Worm (Caenorhabditis elegans) whole organism, L1 larva: Measurements from ENCODE around the gene lsm-3.

Experiments used
- C16A3.4 ChIP-seq: fragments of 150-350 bp; optimal IDR thresholded peaks from 2 replicates; lab custom pipeline; 2014; ENCODE audit warnings: missing biosample characterization, missing genetic modification characterization
- C34B4.2 ChIP-seq: sonication (generic microtip); optimal IDR thresholded peaks from 2 replicates; lab custom pipeline; 2017; ENCODE audit warnings: mild to moderate bottlenecking, missing genetic modification characterization, missing compliant biosample characterization
- aha-1 ChIP-seq: fragments of 150-350 bp; optimal IDR thresholded peaks from 2 replicates; lab custom pipeline; 2014; ENCODE audit warnings: missing biosample characterization, missing genetic modification characterization
- ama-1 ChIP-seq: fragments of 150-350 bp; optimal IDR thresholded peaks from 2 replicates; lab custom pipeline; 2014
- ceh-82 ChIP-seq, 3 experiments: fragments of 150-350 bp in 1 of 3; sonication (generic microtip) in 2 of 3; optimal IDR thresholded peaks; 2 replicates each; lab custom pipeline; 2014 to 2017; ENCODE audit warnings: missing biosample characterization in 3 of 3, missing genetic modification characterization in 3 of 3
- ceh-90 ChIP-seq: sonication (generic microtip); optimal IDR thresholded peaks from 2 replicates; lab custom pipeline; 2016; ENCODE audit warnings: missing genetic modification characterization, missing compliant biosample characterization
- dsc-1 ChIP-seq: sonication (generic microtip); optimal IDR thresholded peaks from 2 replicates; lab custom pipeline; 2016; ENCODE audit warnings: mild to moderate bottlenecking, missing genetic modification characterization, missing compliant biosample characterization
- efl-1 ChIP-seq, 4 experiments: fragments of 150-350 bp; optimal IDR thresholded peaks in 3 of 4; peaks in 1 of 4; 1 replicate in 1 of 4; 2 replicates in 3 of 4; lab custom pipeline; 2014; ENCODE audit warnings: missing biosample characterization in 2 of 4, missing genetic modification characterization in 2 of 4, missing genetic modification reagents in 2 of 4
- egl-13 ChIP-seq: sonication (generic microtip); optimal IDR thresholded peaks from 2 replicates; lab custom pipeline; 2016; ENCODE audit warnings: missing genotype, missing genetic modification reagents, missing genetic modification characterization, missing compliant biosample characterization
- egl-27 ChIP-seq, 2 experiments: fragments of 150-350 bp in 1 of 2; sonication (generic microtip); optimal IDR thresholded peaks; 3 replicates each; lab custom pipeline; 2017 to 2018; ENCODE audit warnings: missing biosample characterization in 2 of 2, missing genetic modification characterization in 2 of 2, missing genetic modification reagents in 2 of 2
- elt-2 ChIP-seq: sonication (generic microtip); optimal IDR thresholded peaks from 2 replicates; lab custom pipeline; 2016; ENCODE audit warnings: missing genetic modification characterization, mild to moderate bottlenecking, inconsistent platforms, missing compliant biosample characterization, missing genetic modification reagents
- fkh-10 ChIP-seq: sonication (generic microtip); optimal IDR thresholded peaks from 2 replicates; lab custom pipeline; 2017; ENCODE audit warnings: missing biosample characterization, missing genetic modification reagents, missing genetic modification characterization
- fos-1 ChIP-seq: fragments of 150-350 bp; optimal IDR thresholded peaks from 2 replicates; lab custom pipeline; 2014; ENCODE audit warnings: missing biosample characterization, missing genetic modification characterization
- hlh-17 ChIP-seq: fragments of 200-800 bp; sonication (Bioruptor generic); optimal IDR thresholded peaks from 2 replicates; lab custom pipeline; 2018; ENCODE audit warnings: missing genetic modification characterization, mild to moderate bottlenecking, missing compliant biosample characterization, moderate library complexity, borderline replicate concordance
- isw-1 ChIP-seq: fragments of 200-800 bp; sonication (Bioruptor generic); IDR thresholded peaks from 2 replicates; pipeline ENCODE4 v1.3.6; 2022; ENCODE audit warnings: missing genetic modification characterization, missing compliant biosample characterization
- jun-1 ChIP-seq: fragments of 150-350 bp; optimal IDR thresholded peaks from 2 replicates; lab custom pipeline; 2014; ENCODE audit warnings: missing biosample characterization, missing genetic modification reagents, missing genetic modification characterization
- lin-13 ChIP-seq: fragments of 150-350 bp; optimal IDR thresholded peaks from 2 replicates; lab custom pipeline; 2014; ENCODE audit warnings: missing biosample characterization, missing genetic modification reagents, missing genetic modification characterization
- lin-14 ChIP-seq: fragments of 200-800 bp; sonication (Bioruptor generic); optimal IDR thresholded peaks from 2 replicates; lab custom pipeline; 2018; ENCODE audit warnings: mild to moderate bottlenecking, missing genetic modification characterization, moderate library complexity, missing compliant biosample characterization
- lin-35 ChIP-seq, 2 experiments: fragments of 150-350 bp; optimal IDR thresholded peaks; 2 replicates each; lab custom pipeline; 2014; ENCODE audit warnings: missing biosample characterization in 2 of 2, missing genetic modification characterization in 2 of 2, missing genetic modification reagents in 2 of 2
- lir-3 ChIP-seq: sonication (generic microtip); optimal IDR thresholded peaks from 2 replicates; lab custom pipeline; 2016; ENCODE audit warnings: mild to moderate bottlenecking, missing genetic modification characterization, moderate library complexity, missing compliant biosample characterization; ENCODE audit not compliant: poor library complexity
- mdl-1 ChIP-seq, 2 experiments: fragments of 150-350 bp; optimal IDR thresholded peaks; 2 replicates each; lab custom pipeline; 2014 to 2017; ENCODE audit warnings: missing biosample characterization in 2 of 2, missing genetic modification characterization in 2 of 2, inconsistent platforms in 1 of 2
- mep-1 ChIP-seq: fragments of 150-350 bp; optimal IDR thresholded peaks from 2 replicates; lab custom pipeline; 2014; ENCODE audit warnings: missing biosample characterization, missing genetic modification characterization
- nhr-19 ChIP-seq: fragments of 200-800 bp; sonication (Bioruptor generic); conservative IDR thresholded peaks from 2 replicates; pipeline ENCODE4 v1.3.6; 2022; ENCODE audit warnings: missing genetic modification characterization, missing compliant biosample characterization
- nhr-20 ChIP-seq: sonication (generic microtip); optimal IDR thresholded peaks from 2 replicates; lab custom pipeline; 2016; ENCODE audit warnings: mild to moderate bottlenecking, missing genetic modification characterization, missing compliant biosample characterization
- nhr-237 ChIP-seq: fragments of 150-350 bp; optimal IDR thresholded peaks from 2 replicates; lab custom pipeline; 2014; ENCODE audit warnings: missing biosample characterization, missing genetic modification characterization
- nhr-84 ChIP-seq: sonication (generic microtip); optimal IDR thresholded peaks from 2 replicates; lab custom pipeline; 2017; ENCODE audit warnings: missing biosample characterization, missing genetic modification characterization
- nhr-90 ChIP-seq: sonication (generic microtip); optimal IDR thresholded peaks from 2 replicates; lab custom pipeline; 2016; ENCODE audit warnings: mild to moderate bottlenecking, missing genetic modification characterization, missing compliant biosample characterization; ENCODE audit not compliant: poor library complexity
- skn-1 ChIP-seq: fragments of 150-350 bp; optimal IDR thresholded peaks from 2 replicates; lab custom pipeline; 2014; ENCODE audit warnings: missing biosample characterization, missing genetic modification characterization
- snu-23 ChIP-seq: sonication (generic microtip); optimal IDR thresholded peaks from 2 replicates; lab custom pipeline; 2016; ENCODE audit warnings: missing genetic modification characterization, missing compliant biosample characterization
- sptf-1 ChIP-seq: fragments of 150-350 bp; optimal IDR thresholded peaks from 2 replicates; lab custom pipeline; 2014; ENCODE audit warnings: missing biosample characterization, missing genetic modification characterization
- tlp-1 ChIP-seq: fragments of 150-350 bp; optimal IDR thresholded peaks from 2 replicates; lab custom pipeline; 2014; ENCODE audit warnings: missing biosample characterization, missing genetic modification characterization
- unc-30 ChIP-seq: sonication (generic microtip); optimal IDR thresholded peaks from 2 replicates; lab custom pipeline; 2017; ENCODE audit warnings: missing biosample characterization, missing genetic modification characterization
- ztf-4 ChIP-seq: fragments of 150-350 bp; optimal IDR thresholded peaks from 2 replicates; lab custom pipeline; 2014; ENCODE audit warnings: missing biosample characterization, missing genetic modification characterization

The lsm-3 gene

ce11 chrIV:13386903-13387302 lies at the start of gene lsm-3:
Gene lsm-3 (plus strand): TSS chrIV:13387203.
- TF ChIP-seq fos-1 (tag; lab: Kevin White, UChicago) (no peak), nhr-20 (no peak), dsc-1 (tag; lab: Kevin White, UChicago) (no peak), lin-14 (GFP tag; lab: Kevin White, UChicago) (no peak), egl-13 (no peak), ztf-4 (no peak), ceh-90 (tag; lab: Kevin White, UChicago) (no peak), ceh-82 (tag; optimal IDR thresholded peaks at IDR 0.05; lab: Kevin White, UChicago) (no peak), nhr-19 (GFP tag; lab: Robert Waterston, UW) (no peak), lin-13 (GFP tag; lab: Kevin White, UChicago) (no peak), egl-27 (tag; optimal IDR thresholded peaks at IDR 0.05; lab: Kevin White, UChicago) (no peak), C34B4.2 (tag; lab: Kevin White, UChicago) (no peak), ama-1 (lab: Kevin White, UChicago) (no peak), skn-1 (tag; lab: Kevin White, UChicago) (no peak), unc-30 (no peak), fkh-10 (GFP tag; lab: Kevin White, UChicago) (no peak)
- TF ChIP-seq, all 84 proteins: peak for 0

ce11 chrIV:13342555-13342954 lies 44.4 kb upstream of the lsm-3 start, which contains the start of gene W02A2.5:
Gene W02A2.5 (plus strand): TSS chrIV:13342855.
- TF ChIP-seq mep-1 (tag; lab: Kevin White, UChicago) (no peak), nhr-19 (GFP tag; lab: Robert Waterston, UW) (no peak), efl-1 (optimal IDR thresholded peaks at IDR 0.05; lab: Kevin White, UChicago) (no peak), efl-1 (GFP tag; optimal IDR thresholded peaks at IDR 0.05 in 1 of 2; lab: Kevin White, UChicago) (peak in 1 of 2 experiments; percentile 43), egl-13 (no peak), nhr-237 (tag; lab: Kevin White, UChicago) (no peak)

ce11 chrIV:13346078-13346477 lies 40.9 kb upstream of the lsm-3 start:
- TF ChIP-seq elt-2 (tag; lab: Kevin White, UChicago) (peak; percentile 62), ama-1 (lab: Kevin White, UChicago) (no peak), lin-35 (GFP tag; optimal IDR thresholded peaks at IDR 0.05; lab: Kevin White, UChicago) (peak in 1 of 2 experiments; percentile 53), nhr-20 (peak; percentile 30), jun-1 (tag; lab: Kevin White, UChicago) (peak; percentile 75), mdl-1 (tag; optimal IDR thresholded peaks at IDR 0.05; lab: Kevin White, UChicago) (no peak)

ce11 chrIV:13347232-13347715 lies 39.7 kb upstream of the lsm-3 start, which contains the start of gene W02A2.9:
Gene W02A2.9 (plus strand): TSS chrIV:13347665.
- peak in 1 of 2 experiments; percentile 22 for TF ChIP-seq lin-35 (GFP tag; optimal IDR thresholded peaks at IDR 0.05; lab: Kevin White, UChicago)
- no peak for TF ChIP-seq snu-23 (GFP tag; lab: Kevin White, UChicago)
- TF ChIP-seq efl-1 (optimal IDR thresholded peaks at IDR 0.05; lab: Kevin White, UChicago) = no peak
- peak in 1 of 2 experiments; percentile 56 for TF ChIP-seq efl-1 (GFP tag; optimal IDR thresholded peaks at IDR 0.05 in 1 of 2; lab: Kevin White, UChicago)
- peak; percentile 6 for TF ChIP-seq nhr-90 (tag; lab: Kevin White, UChicago)
- TF ChIP-seq tlp-1 (tag; lab: Kevin White, UChicago) = peak; percentile 30
- no peak for TF ChIP-seq hlh-17 (GFP tag; lab: Kevin White, UChicago)
- peak; percentile 19 for TF ChIP-seq nhr-20
- TF ChIP-seq elt-2 (tag; lab: Kevin White, UChicago) = peak; percentile 95
- TF ChIP-seq jun-1 (tag; lab: Kevin White, UChicago) = peak; percentile 57

ce11 chrIV:13348592-13348991 lies 38.4 kb upstream of the lsm-3 start, which contains the start of gene W02A2.12:
Gene W02A2.12 (minus strand): TSS chrIV:13348831.
- TF ChIP-seq mep-1 (tag; lab: Kevin White, UChicago) (no peak), isw-1 (no peak), lin-35 (GFP tag; optimal IDR thresholded peaks at IDR 0.05; lab: Kevin White, UChicago) (no peak), nhr-19 (GFP tag; lab: Robert Waterston, UW) (no peak), sptf-1 (tag; lab: Kevin White, UChicago) (no peak), C16A3.4 (tag; lab: Kevin White, UChicago) (no peak), lin-14 (GFP tag; lab: Kevin White, UChicago) (no peak), lir-3 (tag; lab: Kevin White, UChicago) (no peak), aha-1 (tag; lab: Kevin White, UChicago) (no peak), nhr-84 (no peak), lin-13 (GFP tag; lab: Kevin White, UChicago) (no peak)
